Worm (Caenorhabditis elegans) whole organism, early embryonic: Measurements from ENCODE around the gene R11A8.1.

Experiments
- F13C5.2 ChIP-seq: sonication (generic microtip); optimal IDR thresholded peaks from 2 replicates; lab custom pipeline; 2017; ENCODE audit warnings: mild to moderate bottlenecking, missing genetic modification characterization, inconsistent platforms, missing compliant biosample characterization
- ama-1 ChIP-seq: fragments of 150-350 bp; optimal IDR thresholded peaks from 2 replicates; lab custom pipeline; 2014
- ceh-13 ChIP-seq: fragments of 200-800 bp; sonication (Bioruptor generic); optimal IDR thresholded peaks from 2 replicates; lab custom pipeline; 2018; ENCODE audit warnings: mild to moderate bottlenecking, missing genetic modification characterization, missing compliant biosample characterization
- ceh-36 ChIP-seq: sonication (generic microtip); optimal IDR thresholded peaks from 2 replicates; lab custom pipeline; 2016; ENCODE audit warnings: missing genetic modification characterization, inconsistent platforms, missing compliant biosample characterization
- ets-7 ChIP-seq: sonication (generic microtip); optimal IDR thresholded peaks from 2 replicates; lab custom pipeline; 2016; ENCODE audit warnings: missing genotype, missing genetic modification characterization, missing compliant biosample characterization
- flt-1 ChIP-seq: fragments of 200-800 bp; sonication (Bioruptor generic); IDR thresholded peaks from 2 replicates; pipeline ENCODE4 v1.3.6; 2022; ENCODE audit warnings: missing genetic modification characterization, missing compliant biosample characterization
- hmbx-1 ChIP-seq: sonication (generic microtip); optimal IDR thresholded peaks from 2 replicates; lab custom pipeline; 2016; ENCODE audit warnings: mild to moderate bottlenecking, missing genetic modification characterization, missing compliant biosample characterization
- hmg-4 ChIP-seq: fragments of 200-800 bp; sonication (Bioruptor generic); optimal IDR thresholded peaks from 2 replicates; lab custom pipeline; 2018; ENCODE audit warnings: mild to moderate bottlenecking, missing genetic modification characterization, missing compliant biosample characterization
- hnd-1 ChIP-seq: sonication (generic microtip); optimal IDR thresholded peaks from 2 replicates; lab custom pipeline; 2016; ENCODE audit warnings: missing genetic modification characterization, missing compliant biosample characterization
- scrt-1 ChIP-seq: fragments of 200-800 bp; sonication (Bioruptor generic); IDR thresholded peaks from 2 replicates; pipeline ENCODE4 v1.3.6; 2022; ENCODE audit warnings: missing genetic modification characterization, missing compliant biosample characterization
- tbx-11 ChIP-seq: fragments of 200-800 bp; sonication (Bioruptor generic); IDR thresholded peaks from 2 replicates; pipeline ENCODE4 v1.3.6; 2022; ENCODE audit warnings: missing genetic modification characterization, missing compliant biosample characterization
- tbx-37 ChIP-seq: fragments of 200-800 bp; sonication (Bioruptor generic); conservative IDR thresholded peaks from 2 replicates; pipeline ENCODE4 v1.3.6; 2022; ENCODE audit warnings: missing genetic modification reagents, missing genetic modification characterization, missing compliant biosample characterization
- tra-4 ChIP-seq: sonication (generic microtip); optimal IDR thresholded peaks from 2 replicates; lab custom pipeline; 2017; ENCODE audit warnings: missing genetic modification characterization, missing compliant biosample characterization

- TF ChIP-seq ceh-13 (no peak), hmg-4 (GFP tag; lab: Kevin White, UChicago) (no peak), ama-1 (no peak), flt-1 (GFP tag; lab: Robert Waterston, UW) (no peak), hnd-1 (no peak), tbx-37 (no peak), ceh-36 (tag; lab: Kevin White, UChicago) (no peak), F13C5.2 (tag; lab: Kevin White, UChicago) (no peak), hmbx-1 (no peak), ets-7 (tag; lab: Kevin White, UChicago) (no peak), tra-4 (tag; lab: Kevin White, UChicago) (no peak), scrt-1 (GFP tag; lab: Robert Waterston, UW) (no peak), tbx-11 (GFP tag; lab: Robert Waterston, UW) (no peak)
These were observed 38.8 kb downstream of the R11A8.1 start, which contains the start of gene R09E10.2 for ce11 chrIV:10318199-10318598.
